Worm (Caenorhabditis elegans): Measurements from ENCODE around the gene C45H4.18.

C45H4.18 gene

DNA sequence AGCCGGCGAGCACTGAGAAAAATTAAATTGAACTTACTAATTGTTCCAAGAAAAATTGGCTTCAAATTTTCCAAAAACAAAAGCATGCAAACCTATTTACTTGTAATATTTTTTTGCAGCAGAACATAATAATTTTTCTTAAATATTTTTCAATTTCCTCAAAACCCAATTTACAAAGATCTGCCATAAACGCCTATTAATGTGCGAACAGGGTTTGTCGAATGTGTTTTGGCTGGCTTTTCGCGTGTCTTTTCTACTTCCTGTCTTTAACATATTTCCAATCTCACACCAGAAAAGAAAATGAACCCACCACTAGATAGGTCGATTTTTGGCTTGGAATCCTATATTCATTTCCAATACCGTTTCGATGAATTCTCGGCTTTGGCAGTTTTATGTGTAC lies at the start of gene C45H4.18:
TSS of gene C45H4.18 (plus strand) at position 301 of the 400 bp plus-strand sequence.
- no peak for TF ChIP-seq hlh-4 (tag; optimal IDR thresholded peaks at IDR 0.05)
- no peak for TF ChIP-seq aly-2 (tag; optimal IDR thresholded peaks at IDR 0.05)
- TF ChIP-seq xbp-1 (tag; optimal IDR thresholded peaks at IDR 0.05), result no peak
- TF ChIP-seq fkh-10 (GFP tag; optimal IDR thresholded peaks at IDR 0.05), result no peak
- TF ChIP-seq elt-3 (tag; optimal IDR thresholded peaks at IDR 0.05), result no peak
- no peak for TF ChIP-seq nhr-11 (tag; optimal IDR thresholded peaks at IDR 0.05)
- no peak for TF ChIP-seq blmp-1 (tag; optimal IDR thresholded peaks at IDR 0.05)
- TF ChIP-seq tlp-1 (tag; optimal IDR thresholded peaks at IDR 0.05), result no peak
- no peak for TF ChIP-seq egl-27 (tag; optimal IDR thresholded peaks at IDR 0.05)

DNA sequence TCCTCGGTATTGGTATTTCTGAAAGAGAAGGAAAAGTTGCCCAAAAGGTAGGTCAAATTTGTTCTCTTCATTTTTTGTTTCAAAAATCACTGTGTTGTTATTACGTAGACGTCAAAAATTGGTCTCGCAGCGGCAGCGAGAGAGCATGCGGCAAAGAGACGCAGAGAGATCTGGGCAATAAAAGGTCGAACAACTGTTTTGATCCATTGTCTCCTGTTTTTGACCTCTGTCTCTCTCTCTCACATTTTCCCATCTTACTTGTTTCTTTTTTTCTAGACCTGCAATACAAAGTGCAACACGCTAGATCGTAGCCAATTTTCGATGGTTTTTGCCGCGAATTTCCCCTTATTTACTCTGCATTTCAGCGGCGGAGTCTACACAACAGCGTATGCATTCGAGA lies 48.8 kb upstream of the C45H4.18 start:
- TF ChIP-seq efl-1 (optimal IDR thresholded peaks at IDR 0.05), result no peak
- peak in 1 of 2 experiments; percentile 88 for TF ChIP-seq efl-1 (GFP tag; optimal IDR thresholded peaks at IDR 0.05 in 1 of 2)
- TF ChIP-seq rnt-1 (tag; optimal IDR thresholded peaks at IDR 0.05), result peak; percentile 73
- TF ChIP-seq aha-1 (tag; optimal IDR thresholded peaks at IDR 0.05), result no peak

DNA sequence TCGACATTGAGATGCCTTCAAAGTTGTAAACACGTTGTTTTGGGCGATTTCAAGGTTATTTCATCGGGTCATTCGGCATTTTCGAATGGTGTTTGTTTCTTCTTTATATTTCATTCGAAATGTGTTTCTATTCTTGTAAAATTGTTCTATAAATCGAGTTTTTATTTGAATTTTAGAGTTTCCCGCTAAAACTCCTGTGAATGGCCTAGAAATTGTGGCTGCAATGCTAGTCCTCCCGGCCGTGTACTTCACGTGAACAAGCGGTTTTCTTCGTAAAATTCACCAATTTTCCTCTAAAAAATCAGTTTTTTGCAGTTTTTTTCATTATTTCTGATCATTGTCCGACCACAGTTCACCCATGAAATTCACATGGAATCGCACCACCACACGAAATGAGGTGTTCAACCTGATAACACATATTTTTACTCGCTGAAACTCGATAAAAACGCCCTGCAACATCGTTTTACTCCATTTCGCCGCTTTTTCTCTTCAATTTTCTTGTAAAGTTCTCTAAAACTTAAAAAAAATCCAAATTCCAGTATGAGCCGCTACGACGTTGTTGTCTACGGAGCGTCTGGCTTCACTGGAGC lies 48.3 kb upstream of the C45H4.18 start, which contains the start of gene ldp-1:
TSS of gene ldp-1 (plus strand) at position 540 of the 590 bp plus-strand sequence.
- TF ChIP-seq pqm-1 (tag; optimal IDR thresholded peaks at IDR 0.05) (no peak), ceh-8 (GFP tag; optimal IDR thresholded peaks at IDR 0.05) (peak; percentile 80), unc-98 (GFP tag; IDR thresholded peaks at IDR 0.05) (peak; percentile 82), ets-5 (GFP tag; IDR thresholded peaks at IDR 0.05) (no peak), nhr-237 (tag; optimal IDR thresholded peaks at IDR 0.05) (peak; percentile 13), ztf-11 (tag; optimal IDR thresholded peaks at IDR 0.05) (peak in 1 of 2 experiments; percentile 94), nhr-19 (GFP tag; conservative IDR thresholded peaks at IDR 0.05) (peak; percentile 88), xbp-1 (tag; optimal IDR thresholded peaks at IDR 0.05) (peak; percentile 81), aha-1 (tag; optimal IDR thresholded peaks at IDR 0.05) (no peak), ceh-88 (GFP tag; IDR thresholded peaks at IDR 0.05) (peak; percentile 46), sptf-1 (tag; optimal IDR thresholded peaks at IDR 0.05) (no peak), lin-35 (GFP tag; optimal IDR thresholded peaks at IDR 0.05) (peak; percentile 93 to 94), Y116A8C.19 (tag; optimal IDR thresholded peaks at IDR 0.05; ENCODE audit: borderline replicate concordance) (peak; percentile 67), zip-4 (GFP tag; optimal IDR thresholded peaks at IDR 0.05) (peak; percentile 36), ceh-63 (GFP tag; optimal IDR thresholded peaks at IDR 0.05) (peak; percentile 60), egl-27 (tag; optimal IDR thresholded peaks at IDR 0.05) (no peak), nhr-20 (tag; optimal IDR thresholded peaks at IDR 0.05) (peak; percentile 82), pax-3 (tag; optimal IDR thresholded peaks at IDR 0.05) (peak; percentile 89), ztf-4 (tag; optimal IDR thresholded peaks at IDR 0.05) (no peak), unc-86 (tag; optimal IDR thresholded peaks at IDR 0.05) (peak; percentile 69), efl-3 (GFP tag; optimal IDR thresholded peaks at IDR 0.05) (no peak), lsy-2 (tag; optimal IDR thresholded peaks at IDR 0.05) (peak; percentile 76), sup-37 (GFP tag; optimal IDR thresholded peaks at IDR 0.05) (peak; percentile 55), hlh-17 (GFP tag; optimal IDR thresholded peaks at IDR 0.05; ENCODE audit: borderline replicate concordance) (no peak), irx-1 (tag; optimal IDR thresholded peaks at IDR 0.05) (peak; percentile 96), nhr-84 (tag; optimal IDR thresholded peaks at IDR 0.05) (no peak), C04F5.9 (tag; optimal IDR thresholded peaks at IDR 0.05) (peak; percentile 81), C16A3.4 (tag; optimal IDR thresholded peaks at IDR 0.05) (peak; percentile 14), ceh-82 (tag; optimal IDR thresholded peaks at IDR 0.05) (peak; percentile 55 to 73 (median 70)), grh-1 (GFP tag; IDR thresholded peaks at IDR 0.05) (peak; percentile 75), tlp-1 (tag; optimal IDR thresholded peaks at IDR 0.05) (no peak), unc-62 (GFP tag; optimal IDR thresholded peaks at IDR 0.05) (no peak), zag-1 (tag; optimal IDR thresholded peaks at IDR 0.05) (no peak), elt-2 (tag; optimal IDR thresholded peaks at IDR 0.05) (peak; percentile 67), fos-1 (tag; optimal IDR thresholded peaks at IDR 0.05) (peak; percentile 62), fkh-8 (tag; optimal IDR thresholded peaks at IDR 0.05) (peak; percentile 76), nhr-12 (tag; optimal IDR thresholded peaks at IDR 0.05) (no peak), nhr-85 (tag) (peak; percentile 93), snu-23 (GFP tag; optimal IDR thresholded peaks at IDR 0.05) (peak; percentile 81), lin-13 (GFP tag; optimal IDR thresholded peaks at IDR 0.05) (peak; percentile 67), fkh-10 (GFP tag; optimal IDR thresholded peaks at IDR 0.05) (peak; percentile 2)
